Fruit fly (Drosophila melanogaster) whole organism, embryonic: ENCODE measurements around the gene schlank.

Source experiments
- Abd-B ChIP-seq: fragments of 200-800 bp; sonication (Bioruptor generic); optimal IDR thresholded peaks from 2 replicates; lab custom pipeline; 2018; ENCODE audit warnings: missing biosample characterization, mild to moderate bottlenecking, missing genetic modification characterization, moderate library complexity
- CG10147 ChIP-seq: fragments of 200-800 bp; sonication (Bioruptor generic); optimal IDR thresholded peaks from 2 replicates; lab custom pipeline; 2019; ENCODE audit warnings: missing biosample characterization, mild to moderate bottlenecking, missing genetic modification characterization, moderate library complexity
- CG10654 ChIP-seq: fragments of 200-800 bp; sonication (Bioruptor generic); optimal IDR thresholded peaks from 2 replicates; lab custom pipeline; 2016; ENCODE audit warnings: missing biosample characterization, missing genetic modification characterization
- CG11085 ChIP-seq: fragments of 200-800 bp; sonication (Bioruptor generic); IDR thresholded peaks from 2 replicates; pipeline ENCODE4 v1.3.6; 2022; ENCODE audit warnings: missing biosample characterization, missing genetic modification characterization
- CG11247 ChIP-seq: fragments of 200-800 bp; sonication (Bioruptor generic); IDR thresholded peaks from 2 replicates; pipeline ENCODE4 v1.3.6; 2022; ENCODE audit warnings: missing biosample characterization, missing genetic modification characterization
- CG11560 ChIP-seq: fragments of 200-800 bp; sonication (Bioruptor generic); IDR thresholded peaks from 3 replicates; pipeline ENCODE4 v1.3.6; 2022; ENCODE audit warnings: missing biosample characterization, missing genetic modification characterization
- CG12659 ChIP-seq: fragments of 200-800 bp; sonication (Bioruptor generic); optimal IDR thresholded peaks from 3 replicates; lab custom pipeline; 2017; ENCODE audit warnings: mild to moderate bottlenecking, missing biosample characterization, missing genetic modification reagents, missing genetic modification characterization
- CG16815 ChIP-seq: fragments of 200-800 bp; sonication (Bioruptor generic); optimal IDR thresholded peaks from 3 replicates; lab custom pipeline; 2017; ENCODE audit warnings: missing biosample characterization, mild to moderate bottlenecking, missing genetic modification characterization
- CG17359 ChIP-seq: fragments of 200-800 bp; sonication (Bioruptor generic); optimal IDR thresholded peaks from 3 replicates; lab custom pipeline; 2018; ENCODE audit warnings: missing biosample characterization, mild to moderate bottlenecking, missing genetic modification characterization, moderate library complexity
- CG17361 ChIP-seq: fragments of 200-800 bp; sonication (Bioruptor generic); IDR thresholded peaks from 3 replicates; pipeline ENCODE4 v1.3.6; 2022; ENCODE audit warnings: missing biosample characterization, missing genetic modification characterization
- CG18476 ChIP-seq: fragments of 200-800 bp; sonication (Bioruptor generic); optimal IDR thresholded peaks from 2 replicates; lab custom pipeline; 2016; ENCODE audit warnings: missing biosample characterization, mild to moderate bottlenecking, missing genetic modification characterization
- CG2116 ChIP-seq: fragments of 200-800 bp; sonication (Bioruptor generic); optimal IDR thresholded peaks from 3 replicates; lab custom pipeline; 2018; ENCODE audit warnings: missing biosample characterization, mild to moderate bottlenecking, missing genetic modification characterization
- CG30020 ChIP-seq: fragments of 200-800 bp; optimal IDR thresholded peaks from 2 replicates; lab custom pipeline; 2019; ENCODE audit warnings: missing biosample characterization, mild to moderate bottlenecking, missing genetic modification characterization, moderate library complexity
- CG32532 ChIP-seq: fragments of 200-800 bp; sonication (Bioruptor generic); IDR thresholded peaks from 2 replicates; pipeline ENCODE4 v1.3.6; 2022; ENCODE audit warnings: missing biosample characterization, missing genetic modification characterization
- CG4617 ChIP-seq: fragments of 200-800 bp; sonication (Bioruptor generic); optimal IDR thresholded peaks from 3 replicates; lab custom pipeline; 2016; ENCODE audit warnings: missing biosample characterization, missing genetic modification characterization, borderline replicate concordance
- CG6813 ChIP-seq: fragments of 200-800 bp; sonication (Bioruptor generic); optimal IDR thresholded peaks from 2 replicates; lab custom pipeline; 2017; ENCODE audit warnings: missing biosample characterization, missing genetic modification characterization, mild to moderate bottlenecking, moderate library complexity, missing genetic modification reagents
- CG6854 ChIP-seq: fragments of 200-800 bp; sonication (Bioruptor generic); optimal IDR thresholded peaks from 3 replicates; lab custom pipeline; 2017; ENCODE audit warnings: missing biosample characterization, mild to moderate bottlenecking, missing genetic modification characterization
- CG7357 ChIP-seq: fragments of 200-800 bp; sonication (Bioruptor generic); IDR thresholded peaks from 3 replicates; pipeline ENCODE4 v1.3.6; 2022; ENCODE audit warnings: missing biosample characterization, missing genetic modification characterization
- CG8359 ChIP-seq: fragments of 200-800 bp; sonication (Bioruptor generic); optimal IDR thresholded peaks from 2 replicates; lab custom pipeline; 2017; ENCODE audit warnings: missing biosample characterization, mild to moderate bottlenecking, missing genetic modification characterization, borderline replicate concordance
- CG8765 ChIP-seq: fragments of 200-800 bp; sonication (Bioruptor generic); IDR thresholded peaks from 2 replicates; pipeline ENCODE4 v1.3.6; 2022; ENCODE audit warnings: missing biosample characterization, missing genetic modification characterization
- Dref ChIP-seq: fragments of 200-800 bp; sonication (Bioruptor generic); IDR thresholded peaks from 2 replicates; pipeline ENCODE4 v1.3.6; 2022; ENCODE audit warnings: missing biosample characterization, missing genetic modification characterization
- Fer3 ChIP-seq: fragments of 200-800 bp; sonication (Bioruptor generic); optimal IDR thresholded peaks from 2 replicates; lab custom pipeline; 2018; ENCODE audit warnings: missing biosample characterization, mild to moderate bottlenecking, missing genetic modification characterization, moderate library complexity
- HLH4C ChIP-seq: fragments of 200-800 bp; sonication (Bioruptor generic); IDR thresholded peaks from 3 replicates; pipeline ENCODE4 v1.3.6; 2022; ENCODE audit warnings: missing biosample characterization, missing genetic modification characterization; ENCODE audit not compliant: partially characterized antibody
- HLH54F ChIP-seq: fragments of 200-800 bp; sonication (Bioruptor generic); optimal IDR thresholded peaks from 3 replicates; lab custom pipeline; 2016; ENCODE audit warnings: missing biosample characterization, missing genetic modification characterization
- Hand ChIP-seq: fragments of 200-800 bp; sonication (Bioruptor generic); optimal IDR thresholded peaks from 2 replicates; lab custom pipeline; 2017; ENCODE audit warnings: mild to moderate bottlenecking, missing biosample characterization, missing genetic modification reagents, missing genetic modification characterization
- Hr3 ChIP-seq: fragments of 200-800 bp; sonication (Bioruptor generic); optimal IDR thresholded peaks from 3 replicates; lab custom pipeline; 2016; ENCODE audit warnings: missing biosample characterization, missing genetic modification characterization
- Hr39 ChIP-seq: fragments of >200 bp; optimal IDR thresholded peaks from 2 replicates; lab custom pipeline; 2017
- Nf-YC ChIP-seq: fragments of 200-800 bp; optimal IDR thresholded peaks from 3 replicates; lab custom pipeline; 2019; ENCODE audit warnings: missing biosample characterization, mild to moderate bottlenecking, missing genetic modification characterization, moderate library complexity
- TFAM ChIP-seq: fragments of 200-800 bp; sonication (Bioruptor generic); optimal IDR thresholded peaks from 2 replicates; lab custom pipeline; 2017; ENCODE audit warnings: missing biosample characterization, missing genetic modification characterization, inconsistent platforms
- Trl ChIP-seq, 3 experiments: fragments of >200 bp in 2 of 3; fragments of 200-800 bp in 1 of 3; sonication (Bioruptor generic) in 1 of 3; optimal IDR thresholded peaks; 2 replicates in 1 of 3; 3 replicates in 2 of 3; lab custom pipeline; 2016 to 2017; ENCODE audit warnings: missing biosample characterization in 1 of 3, missing genetic modification characterization in 1 of 3
- ab ChIP-seq: fragments of 200-800 bp; sonication (Bioruptor generic); optimal IDR thresholded peaks from 2 replicates; lab custom pipeline; 2016; ENCODE audit warnings: missing biosample characterization, missing genetic modification characterization
- al ChIP-seq: fragments of 200-800 bp; sonication (Bioruptor generic); IDR thresholded peaks from 2 replicates; pipeline ENCODE4 v1.3.6; 2022; ENCODE audit warnings: missing biosample characterization, missing genetic modification characterization
- bab2 ChIP-seq: fragments of 200-800 bp; sonication (Bioruptor generic); optimal IDR thresholded peaks from 2 replicates; lab custom pipeline; 2016; ENCODE audit warnings: missing biosample characterization, missing genetic modification characterization
- cas ChIP-seq: fragments of 200-800 bp; sonication (Bioruptor generic); IDR thresholded peaks from 2 replicates; pipeline ENCODE4 v1.3.6; 2022; ENCODE audit warnings: missing biosample characterization, missing genetic modification characterization
- croc ChIP-seq: fragments of 200-800 bp; sonication (Bioruptor generic); conservative IDR thresholded peaks from 3 replicates; pipeline ENCODE4 v1.3.6; 2022; ENCODE audit warnings: missing biosample characterization, missing genetic modification characterization
- dan ChIP-seq: fragments of 200-800 bp; sonication (Bioruptor generic); IDR thresholded peaks from 2 replicates; pipeline ENCODE4 v1.3.6; 2022; ENCODE audit warnings: missing biosample characterization, missing genetic modification characterization
- ems ChIP-seq: fragments of 200-800 bp; sonication (Bioruptor generic); optimal IDR thresholded peaks from 3 replicates; lab custom pipeline; 2016; ENCODE audit warnings: missing biosample characterization, missing genetic modification characterization
- gro ChIP-seq: fragments of 200-800 bp; sonication (Bioruptor generic); optimal IDR thresholded peaks from 2 replicates; lab custom pipeline; 2016; ENCODE audit warnings: missing biosample characterization, missing genetic modification characterization
- gsb ChIP-seq: fragments of 200-800 bp; sonication (Bioruptor generic); IDR thresholded peaks from 2 replicates; pipeline ENCODE4 v1.3.6; 2022; ENCODE audit warnings: missing biosample characterization, missing genetic modification characterization
- inv ChIP-seq: fragments of 200-800 bp; sonication (Bioruptor generic); IDR thresholded peaks from 2 replicates; pipeline ENCODE4 v1.3.6; 2022; ENCODE audit warnings: missing biosample characterization, missing genetic modification characterization; ENCODE audit not compliant: partially characterized antibody
- lbe ChIP-seq: fragments of 200-800 bp; sonication (Bioruptor generic); optimal IDR thresholded peaks from 2 replicates; lab custom pipeline; 2016; ENCODE audit warnings: missing biosample characterization, mild to moderate bottlenecking, missing genetic modification characterization
- lmd ChIP-seq: fragments of 200-800 bp; sonication (Bioruptor generic); IDR thresholded peaks from 2 replicates; pipeline ENCODE4 v1.3.6; 2022; ENCODE audit warnings: missing biosample characterization, missing genetic modification characterization
- nau ChIP-seq: fragments of 200-800 bp; sonication (Bioruptor generic); optimal IDR thresholded peaks from 3 replicates; lab custom pipeline; 2017; ENCODE audit warnings: missing biosample characterization, mild to moderate bottlenecking, missing genetic modification characterization, missing genetic modification reagents
- pho ChIP-seq: fragments of 200-800 bp; sonication (Bioruptor generic); optimal IDR thresholded peaks from 2 replicates; lab custom pipeline; 2016; ENCODE audit warnings: missing biosample characterization, missing genetic modification characterization
- psq ChIP-seq: fragments of 200-800 bp; sonication (Bioruptor generic); optimal IDR thresholded peaks from 2 replicates; lab custom pipeline; 2017; ENCODE audit warnings: missing biosample characterization, missing genetic modification characterization
- sug ChIP-seq: fragments of 200-800 bp; optimal IDR thresholded peaks from 2 replicates; lab custom pipeline; 2019; ENCODE audit warnings: missing biosample characterization, mild to moderate bottlenecking, missing genetic modification characterization, moderate library complexity
- tio ChIP-seq: fragments of 200-800 bp; sonication (Bioruptor generic); optimal IDR thresholded peaks from 2 replicates; lab custom pipeline; 2017; ENCODE audit warnings: missing biosample characterization, missing genetic modification characterization, inconsistent platforms
- trh ChIP-seq: fragments of 200-800 bp; sonication (Bioruptor generic); optimal IDR thresholded peaks from 2 replicates; lab custom pipeline; 2016; ENCODE audit warnings: missing biosample characterization, missing genetic modification characterization
- twi ChIP-seq: fragments of 200-800 bp; optimal IDR thresholded peaks from 2 replicates; lab custom pipeline; 2019; ENCODE audit warnings: missing biosample characterization, mild to moderate bottlenecking, missing genetic modification characterization, moderate library complexity
- usp ChIP-seq: fragments of >200 bp; optimal IDR thresholded peaks from 2 replicates; lab custom pipeline; 2017; ENCODE audit warnings: missing biosample characterization, missing genetic modification characterization
- vfl ChIP-seq: fragments of 200-800 bp; sonication (Bioruptor generic); optimal IDR thresholded peaks from 2 replicates; lab custom pipeline; 2016; ENCODE audit warnings: missing biosample characterization, missing genetic modification characterization

Gene schlank

dm6 chrX:6255414-6255915, 11.6 kb downstream of the schlank start, which contains the start of the genes Rbcn-3A and Spx (continued):
- no peak for TF ChIP-seq Hr39 (lab: Kevin White, UChicago)
- TF ChIP-seq CG2116 (GFP tag; lab: Kevin White, UChicago): peak; percentile 97
- no peak for TF ChIP-seq cas
- peak; percentile 32 for TF ChIP-seq CG30020 (tag; lab: Kevin White, UChicago)
- no peak for TF ChIP-seq TFAM (GFP tag; lab: Kevin White, UChicago)
- no peak for TF ChIP-seq vfl (GFP tag; lab: Kevin White, UChicago)
- TF ChIP-seq CG18476 (GFP tag; lab: Kevin White, UChicago): no peak
- TF ChIP-seq pho: no peak
- TF ChIP-seq tio (GFP tag; lab: Kevin White, UChicago): no peak
- TF ChIP-seq Nf-YC: peak; percentile 50
- no peak for TF ChIP-seq ems
- TF ChIP-seq sug (tag; lab: Kevin White, UChicago): peak; percentile 33
- TF ChIP-seq CG10147 (GFP tag; lab: Kevin White, UChicago): no peak
- TF ChIP-seq Abd-B (GFP tag; lab: Kevin White, UChicago): peak; percentile 40
- TF ChIP-seq CG6813: no peak
- TF ChIP-seq CG4617: no peak
- TF ChIP-seq CG6854 (GFP tag; lab: Kevin White, UChicago): no peak
- no peak for TF ChIP-seq gsb (GFP tag; lab: Robert Waterston, UW)
- TF ChIP-seq inv: peak; percentile 81
- peak; percentile 29 for TF ChIP-seq twi (tag; lab: Kevin White, UChicago)
- TF ChIP-seq CG17361 (GFP tag; lab: Robert Waterston, UW): peak; percentile 62; the same call in 2 of the 3 replicates
- TF ChIP-seq CG10654 (GFP tag; lab: Kevin White, UChicago): no peak
- TF ChIP-seq CG16815: no peak
- TF ChIP-seq bab2 (GFP tag; lab: Kevin White, UChicago): no peak
- no peak for TF ChIP-seq CG8359 (GFP tag; lab: Kevin White, UChicago)
- peak; percentile 23; the same call in 1 of the 2 replicates for TF ChIP-seq al (GFP tag; lab: Robert Waterston, UW)
- no peak for TF ChIP-seq psq (GFP tag; lab: Kevin White, UChicago)
- no peak for TF ChIP-seq trh
- no peak; the same call in 1 of the 2 replicates for TF ChIP-seq lmd (GFP tag; lab: Robert Waterston, UW)
- TF ChIP-seq CG32532 (GFP tag; lab: Robert Waterston, UW): peak; percentile 47
- peak; percentile 77 for TF ChIP-seq Dref (GFP tag; lab: Robert Waterston, UW)
- TF ChIP-seq usp (GFP tag; lab: Kevin White, UChicago): no peak
- TF ChIP-seq Trl (optimal IDR thresholded peaks at IDR 0.05; lab: Kevin White, UChicago): no peak
- TF ChIP-seq Trl (GFP tag; optimal IDR thresholded peaks at IDR 0.05; lab: Kevin White, UChicago): no peak
- peak; percentile 92 for TF ChIP-seq HLH4C (GFP tag; lab: Robert Waterston, UW)
- peak; percentile 63 for TF ChIP-seq CG12659 (GFP tag; lab: Kevin White, UChicago)
- TF ChIP-seq HLH54F (GFP tag; lab: Kevin White, UChicago): no peak
- TF ChIP-seq ab (GFP tag; lab: Kevin White, UChicago): no peak
- TF ChIP-seq croc: no peak
- no peak for TF ChIP-seq Fer3
- TF ChIP-seq CG17359 (tag; lab: Kevin White, UChicago): no peak
- TF ChIP-seq CG11247: no peak
- no peak for TF ChIP-seq CG7357
- TF ChIP-seq CG11085 (GFP tag; lab: Robert Waterston, UW): no peak
- TF ChIP-seq Hand (GFP tag; lab: Kevin White, UChicago): no peak
- TF ChIP-seq CG11560 (tag; lab: Robert Waterston, UW): no peak
- no peak for TF ChIP-seq gro
- peak; percentile 45 for TF ChIP-seq Hr3
- TF ChIP-seq nau: no peak
- no peak for TF ChIP-seq CG8765 (GFP tag; lab: Robert Waterston, UW)
- TF ChIP-seq lbe (GFP tag; lab: Kevin White, UChicago): peak; percentile 24
- no peak for TF ChIP-seq dan (GFP tag; lab: Robert Waterston, UW)
